Fruit fly (Drosophila melanogaster) whole organism, embryonic: ENCODE data around the gene gry.
A peak's percentile ranks its signal among the peaks of the same experiment; 100 is the strongest.

ENCODE experiments used
- Abd-B ChIP-seq: fragments of 200-800 bp; sonication (Bioruptor generic); optimal IDR thresholded peaks from 2 replicates; lab custom pipeline; 2018; ENCODE audit warnings: missing biosample characterization, mild to moderate bottlenecking, missing genetic modification characterization, moderate library complexity
- B-H1 ChIP-seq: fragments of 200-800 bp; sonication (Bioruptor generic); IDR thresholded peaks from 3 replicates; pipeline ENCODE4 v1.3.6; 2022; ENCODE audit warnings: missing biosample characterization, missing genetic modification characterization
- Bgb ChIP-seq: fragments of 200-800 bp; sonication (Bioruptor generic); IDR thresholded peaks from 2 replicates; pipeline ENCODE4 v1.3.6; 2022; ENCODE audit warnings: missing biosample characterization, missing genetic modification characterization; ENCODE audit not compliant: partially characterized antibody
- BtbVII ChIP-seq: fragments of 200-800 bp; sonication (Bioruptor generic); optimal IDR thresholded peaks from 3 replicates; lab custom pipeline; 2017; ENCODE audit warnings: missing biosample characterization, mild to moderate bottlenecking, missing genetic modification characterization
- CG10959 ChIP-seq: fragments of 200-800 bp; sonication (Bioruptor generic); IDR thresholded peaks from 2 replicates; pipeline ENCODE4 v1.3.6; 2022; ENCODE audit warnings: missing biosample characterization, missing genetic modification characterization
- CG12071 ChIP-seq: fragments of 200-800 bp; sonication (Bioruptor generic); optimal IDR thresholded peaks from 3 replicates; lab custom pipeline; 2018; ENCODE audit warnings: missing biosample characterization, mild to moderate bottlenecking, missing genetic modification characterization
- CG12659 ChIP-seq: fragments of 200-800 bp; sonication (Bioruptor generic); optimal IDR thresholded peaks from 3 replicates; lab custom pipeline; 2017; ENCODE audit warnings: mild to moderate bottlenecking, missing biosample characterization, missing genetic modification reagents, missing genetic modification characterization
- CG12769 ChIP-seq: fragments of 200-800 bp; sonication (Bioruptor generic); optimal IDR thresholded peaks from 2 replicates; lab custom pipeline; 2019; ENCODE audit warnings: missing biosample characterization, mild to moderate bottlenecking, missing genetic modification characterization, moderate library complexity
- CG13894 ChIP-seq: fragments of 200-800 bp; sonication (Bioruptor generic); optimal IDR thresholded peaks from 3 replicates; lab custom pipeline; 2018; ENCODE audit warnings: missing biosample characterization, mild to moderate bottlenecking, missing genetic modification characterization, moderate library complexity
- CG14710 ChIP-seq: fragments of 200-800 bp; sonication (Bioruptor generic); optimal IDR thresholded peaks from 3 replicates; lab custom pipeline; 2019; ENCODE audit warnings: missing biosample characterization, mild to moderate bottlenecking, missing genetic modification characterization, moderate library complexity
- CG15479 ChIP-seq: fragments of 200-800 bp; sonication (Bioruptor generic); optimal IDR thresholded peaks from 3 replicates; lab custom pipeline; 2019; ENCODE audit warnings: missing biosample characterization, mild to moderate bottlenecking, missing genetic modification characterization, moderate library complexity
- CG15514 ChIP-seq: fragments of 200-800 bp; sonication (Bioruptor generic); optimal IDR thresholded peaks from 3 replicates; lab custom pipeline; 2017; ENCODE audit warnings: missing biosample characterization, missing genetic modification characterization, mild to moderate bottlenecking, moderate library complexity, missing genetic modification reagents
- CG16779 ChIP-seq: fragments of 200-800 bp; sonication (Bioruptor generic); IDR thresholded peaks from 2 replicates; pipeline ENCODE4 v1.3.6; 2022; ENCODE audit warnings: missing biosample characterization, missing genetic modification characterization
- CG18262 ChIP-seq: fragments of 200-800 bp; optimal IDR thresholded peaks from 3 replicates; lab custom pipeline; 2019; ENCODE audit warnings: missing biosample characterization, mild to moderate bottlenecking, missing genetic modification characterization, moderate library complexity
- CG1832 ChIP-seq: fragments of 200-800 bp; sonication (Bioruptor generic); optimal IDR thresholded peaks from 2 replicates; lab custom pipeline; 2017; ENCODE audit warnings: missing biosample characterization, mild to moderate bottlenecking, missing genetic modification characterization, inconsistent platforms
- CG2120 ChIP-seq: fragments of 200-800 bp; sonication (Bioruptor generic); optimal IDR thresholded peaks from 3 replicates; lab custom pipeline; 2016; ENCODE audit warnings: missing biosample characterization, missing genetic modification characterization
- CG30020 ChIP-seq: fragments of 200-800 bp; optimal IDR thresholded peaks from 2 replicates; lab custom pipeline; 2019; ENCODE audit warnings: missing biosample characterization, mild to moderate bottlenecking, missing genetic modification characterization, moderate library complexity
- CG33213 ChIP-seq: fragments of 200-800 bp; sonication (Bioruptor generic); optimal IDR thresholded peaks from 3 replicates; lab custom pipeline; 2016; ENCODE audit warnings: missing biosample characterization, missing genetic modification characterization
- CG33557 ChIP-seq: fragments of 200-800 bp; sonication (Bioruptor generic); optimal IDR thresholded peaks from 2 replicates; lab custom pipeline; 2019; ENCODE audit warnings: missing biosample characterization, mild to moderate bottlenecking, missing genetic modification characterization, moderate library complexity
- CG34376 ChIP-seq: fragments of 200-800 bp; sonication (Bioruptor generic); optimal IDR thresholded peaks from 2 replicates; lab custom pipeline; 2018; ENCODE audit warnings: missing biosample characterization, mild to moderate bottlenecking, missing genetic modification characterization
- CG3838 ChIP-seq: fragments of 200-800 bp; sonication (Bioruptor generic); optimal IDR thresholded peaks from 3 replicates; lab custom pipeline; 2016; ENCODE audit warnings: missing biosample characterization, missing genetic modification characterization
- CG42726 ChIP-seq: fragments of 200-800 bp; sonication (Bioruptor generic); IDR thresholded peaks from 2 replicates; pipeline ENCODE4 v1.3.6; 2022; ENCODE audit warnings: missing biosample characterization, missing genetic modification characterization; ENCODE audit not compliant: partially characterized antibody
- CG6254 ChIP-seq: fragments of 200-800 bp; sonication (Bioruptor generic); optimal IDR thresholded peaks from 3 replicates; lab custom pipeline; 2017; ENCODE audit warnings: mild to moderate bottlenecking, missing biosample characterization, missing genetic modification reagents, missing genetic modification characterization
- CG6272 ChIP-seq: fragments of 200-800 bp; sonication (Bioruptor generic); IDR thresholded peaks from 2 replicates; pipeline ENCODE4 v1.3.6; 2022; ENCODE audit warnings: missing biosample characterization, missing genetic modification characterization
- CG9727 ChIP-seq: fragments of 200-800 bp; sonication (Bioruptor generic); optimal IDR thresholded peaks from 3 replicates; lab custom pipeline; 2017; ENCODE audit warnings: missing biosample characterization, mild to moderate bottlenecking, missing genetic modification characterization
- D19A ChIP-seq: fragments of 200-800 bp; optimal IDR thresholded peaks from 3 replicates; lab custom pipeline; 2019; ENCODE audit warnings: missing biosample characterization, mild to moderate bottlenecking, missing genetic modification characterization, moderate library complexity
- Doc3 ChIP-seq: fragments of 200-800 bp; sonication (Bioruptor generic); IDR thresholded peaks from 3 replicates; pipeline ENCODE4 v1.3.6; 2022; ENCODE audit warnings: missing biosample characterization, missing genetic modification characterization; ENCODE audit not compliant: partially characterized antibody
- E2f2 ChIP-seq: fragments of 200-800 bp; sonication (Bioruptor generic); IDR thresholded peaks from 2 replicates; pipeline ENCODE4 v1.3.6; 2022; ENCODE audit warnings: missing biosample characterization, missing genetic modification characterization
- Fer3 ChIP-seq: fragments of 200-800 bp; sonication (Bioruptor generic); optimal IDR thresholded peaks from 2 replicates; lab custom pipeline; 2018; ENCODE audit warnings: missing biosample characterization, mild to moderate bottlenecking, missing genetic modification characterization, moderate library complexity
- HLH54F ChIP-seq: fragments of 200-800 bp; sonication (Bioruptor generic); optimal IDR thresholded peaks from 3 replicates; lab custom pipeline; 2016; ENCODE audit warnings: missing biosample characterization, missing genetic modification characterization
- HmgZ ChIP-seq: fragments of 200-800 bp; sonication (Bioruptor generic); optimal IDR thresholded peaks from 2 replicates; lab custom pipeline; 2018; ENCODE audit warnings: missing biosample characterization, mild to moderate bottlenecking, missing genetic modification characterization
- MBD-R2 ChIP-seq: fragments of 200-800 bp; sonication (Bioruptor generic); IDR thresholded peaks from 2 replicates; pipeline ENCODE4 v1.3.6; 2022; ENCODE audit warnings: missing biosample characterization, missing genetic modification characterization
- Med ChIP-seq: fragments of 200-800 bp; sonication (Bioruptor generic); peaks from one replicate; lab custom pipeline; 2016; ENCODE audit warnings: missing biosample characterization, missing genetic modification characterization, mild to moderate bottlenecking, inconsistent platforms, moderate library complexity
- Myb ChIP-seq: fragments of 200-800 bp; sonication (Bioruptor generic); optimal IDR thresholded peaks from 2 replicates; lab custom pipeline; 2016; ENCODE audit warnings: missing biosample characterization, missing genetic modification characterization
- NC2β ChIP-seq: fragments of 200-800 bp; sonication (Bioruptor generic); optimal IDR thresholded peaks from 2 replicates; lab custom pipeline; 2016; ENCODE audit warnings: missing biosample characterization, missing genetic modification characterization
- Scr ChIP-seq: fragments of 200-800 bp; sonication (Bioruptor generic); IDR thresholded peaks from 2 replicates; pipeline ENCODE4 v1.3.6; 2022; ENCODE audit warnings: missing biosample characterization, missing genetic modification characterization; ENCODE audit not compliant: partially characterized antibody
- Sin3A ChIP-seq: fragments of >200 bp; optimal IDR thresholded peaks from 2 replicates; lab custom pipeline; 2018
- Usf ChIP-seq: fragments of 200-800 bp; sonication (Bioruptor generic); optimal IDR thresholded peaks from 2 replicates; lab custom pipeline; 2017; ENCODE audit warnings: missing genotype, missing biosample characterization, missing genetic modification characterization
- br ChIP-seq: fragments of >200 bp; optimal IDR thresholded peaks from 2 replicates; lab custom pipeline; 2017
- crp ChIP-seq, 2 experiments: fragments of 200-800 bp; sonication (Bioruptor generic); optimal IDR thresholded peaks; 2 replicates in 1 of 2; 3 replicates in 1 of 2; lab custom pipeline; 2017; ENCODE audit warnings: missing biosample characterization in 2 of 2, missing genetic modification characterization in 2 of 2, mild to moderate bottlenecking in 1 of 2, moderate library complexity in 1 of 2
- eyg ChIP-seq: fragments of 200-800 bp; sonication (Bioruptor generic); optimal IDR thresholded peaks from 3 replicates; lab custom pipeline; 2016; ENCODE audit warnings: missing biosample characterization, missing genetic modification characterization
- gcm2 ChIP-seq: fragments of 200-800 bp; sonication (Bioruptor generic); optimal IDR thresholded peaks from 2 replicates; lab custom pipeline; 2016; ENCODE audit warnings: missing biosample characterization, missing genetic modification characterization
- hkb ChIP-seq, 2 experiments: fragments of 200-800 bp in 1 of 2; fragments of >200 bp in 1 of 2; sonication (Bioruptor generic) in 1 of 2; IDR thresholded peaks in 1 of 2; optimal IDR thresholded peaks in 1 of 2; 2 replicates each; pipeline versions ENCODE4 v1.3.6 to Lab custom; 2017 to 2022; ENCODE audit warnings: missing biosample characterization in 1 of 2, missing genetic modification characterization in 1 of 2
- pita ChIP-seq: fragments of 200-800 bp; sonication (Bioruptor generic); optimal IDR thresholded peaks from 2 replicates; lab custom pipeline; 2017; ENCODE audit warnings: missing biosample characterization, mild to moderate bottlenecking, missing genetic modification characterization
- repo ChIP-seq: fragments of 200-800 bp; sonication (Bioruptor generic); optimal IDR thresholded peaks from 2 replicates; lab custom pipeline; 2016; ENCODE audit warnings: missing biosample characterization, missing genetic modification characterization
- row ChIP-seq: fragments of 200-800 bp; sonication (Bioruptor generic); IDR thresholded peaks from 3 replicates; pipeline ENCODE4 v1.3.6; 2022; ENCODE audit warnings: missing biosample characterization, missing genetic modification characterization
- seq ChIP-seq: fragments of 200-800 bp; sonication (Bioruptor generic); IDR thresholded peaks from 2 replicates; pipeline ENCODE4 v1.3.6; 2022; ENCODE audit warnings: missing biosample characterization, missing genetic modification characterization
- sna ChIP-seq: fragments of 200-800 bp; sonication (Bioruptor generic); IDR thresholded peaks from 2 replicates; pipeline ENCODE4 v1.3.6; 2022; ENCODE audit warnings: missing biosample characterization, missing genetic modification characterization; ENCODE audit not compliant: partially characterized antibody
- twi ChIP-seq: fragments of 200-800 bp; optimal IDR thresholded peaks from 2 replicates; lab custom pipeline; 2019; ENCODE audit warnings: missing biosample characterization, mild to moderate bottlenecking, missing genetic modification characterization, moderate library complexity
- unc-4 ChIP-seq: fragments of 200-800 bp; sonication (Bioruptor generic); IDR thresholded peaks from 2 replicates; pipeline ENCODE4 v1.3.6; 2022; ENCODE audit warnings: missing biosample characterization, missing genetic modification characterization; ENCODE audit not compliant: partially characterized antibody

The gry gene

dm6 chr3L:3192333-3192894 is 6.5 kb upstream of the gry start, which contains the start of gene CG14965 (continued):
- TF ChIP-seq CG9727 (GFP tag; lab: Kevin White, UChicago) (no peak), Usf (GFP tag; lab: Kevin White, UChicago) (no peak), Bgb (GFP tag; lab: Robert Waterston, UW) (peak; percentile 89), CG18262 (no peak), Myb (GFP tag; lab: Kevin White, UChicago) (peak; percentile 94), twi (tag; lab: Kevin White, UChicago) (no peak), repo (GFP tag; lab: Kevin White, UChicago) (no peak), NC2β (no peak), E2f2 (GFP tag; lab: Robert Waterston, UW) (peak; percentile 42), CG14710 (tag; lab: Kevin White, UChicago) (no peak), gcm2 (GFP tag; lab: Kevin White, UChicago) (no peak), CG1832 (GFP tag; lab: Kevin White, UChicago) (no peak), Sin3A (lab: Kevin White, UChicago) (peak; percentile 84), CG30020 (tag; lab: Kevin White, UChicago) (no peak), MBD-R2 (GFP tag; lab: Robert Waterston, UW) (peak; percentile 62), eyg (no peak), Abd-B (no peak), sna (GFP tag; lab: Robert Waterston, UW) (peak; percentile 95), CG12071 (GFP tag; lab: Kevin White, UChicago) (no peak), Scr (GFP tag; lab: Robert Waterston, UW) (peak; percentile 94), row (peak; percentile 50; the same call in 2 of the 3 replicates), CG33213 (GFP tag; lab: Kevin White, UChicago) (no peak), pita (GFP tag; lab: Kevin White, UChicago) (no peak), hkb (optimal IDR thresholded peaks at IDR 0.05; lab: Kevin White, UChicago) (peak; percentile 34), hkb (GFP tag; IDR thresholded peaks at IDR 0.05; lab: Robert Waterston, UW) (no peak), br (lab: Kevin White, UChicago) (no peak), CG33557 (GFP tag; lab: Kevin White, UChicago) (no peak), seq (GFP tag; lab: Robert Waterston, UW) (no peak), CG34376 (GFP tag; lab: Kevin White, UChicago) (no peak), CG15479 (peak; percentile 79), CG3838 (no peak), D19A (tag; lab: Kevin White, UChicago) (no peak), Fer3 (no peak), Doc3 (peak; percentile 90), BtbVII (GFP tag; lab: Kevin White, UChicago) (no peak), CG15514 (peak; percentile 99), CG13894 (no peak), HmgZ (no peak), CG12659 (GFP tag; lab: Kevin White, UChicago) (no peak), CG12769 (no peak), CG6254 (GFP tag; lab: Kevin White, UChicago) (no peak), crp (GFP tag; optimal IDR thresholded peaks at IDR 0.05; lab: Kevin White, UChicago) (peak in 1 of 2 experiments; percentile 81), CG6272 (GFP tag; lab: Robert Waterston, UW) (peak; percentile 30; the same call in 1 of the 2 replicates), Med (GFP tag; lab: Kevin White, UChicago) (peak; percentile 2), CG42726 (GFP tag; lab: Robert Waterston, UW) (peak; percentile 27; the same call in 1 of the 2 replicates), unc-4 (GFP tag; lab: Robert Waterston, UW) (peak; percentile 95), HLH54F (GFP tag; lab: Kevin White, UChicago) (no peak), B-H1 (GFP tag; lab: Robert Waterston, UW) (no peak), CG16779 (GFP tag; lab: Robert Waterston, UW) (no peak), CG10959 (GFP tag; lab: Robert Waterston, UW) (no peak), CG2120 (GFP tag; lab: Kevin White, UChicago) (no peak)
